Fruit fly (Drosophila melanogaster) whole organism, embryonic: ENCODE data around the gene miple2.

Experiments
- CG1792 ChIP-seq: fragments of 200-800 bp; sonication (Bioruptor generic); optimal IDR thresholded peaks from 2 replicates; lab custom pipeline; 2016; ENCODE audit warnings: missing biosample characterization, missing genetic modification characterization
- Dp ChIP-seq: fragments of 200-800 bp; sonication (Bioruptor generic); optimal IDR thresholded peaks from 2 replicates; lab custom pipeline; 2018; ENCODE audit warnings: missing biosample characterization, mild to moderate bottlenecking, missing genetic modification characterization, moderate library complexity
- NK7.1 ChIP-seq: fragments of 200-800 bp; sonication (Bioruptor generic); optimal IDR thresholded peaks from 3 replicates; lab custom pipeline; 2016; ENCODE audit warnings: missing biosample characterization, missing genetic modification characterization
- Oaz ChIP-seq: fragments of 200-800 bp; sonication (Bioruptor generic); IDR thresholded peaks from 2 replicates; pipeline ENCODE4 v1.3.6; 2022; ENCODE audit warnings: missing biosample characterization, missing genetic modification characterization
- Sox102F ChIP-seq: fragments of 200-800 bp; sonication (Bioruptor generic); optimal IDR thresholded peaks from 2 replicates; lab custom pipeline; 2018; ENCODE audit warnings: missing biosample characterization, mild to moderate bottlenecking, missing genetic modification characterization, moderate library complexity
- emc ChIP-seq: fragments of 200-800 bp; sonication (Bioruptor generic); optimal IDR thresholded peaks from 2 replicates; lab custom pipeline; 2016; ENCODE audit warnings: missing biosample characterization, missing genetic modification characterization
- gce ChIP-seq: fragments of 200-800 bp; sonication (Bioruptor generic); IDR thresholded peaks from 3 replicates; pipeline ENCODE4 v1.3.6; 2022; ENCODE audit warnings: missing biosample characterization, missing genetic modification characterization
- grn ChIP-seq: fragments of 200-800 bp; sonication (Bioruptor generic); optimal IDR thresholded peaks from 3 replicates; lab custom pipeline; 2017; ENCODE audit warnings: missing biosample characterization, missing genetic modification characterization
- lab ChIP-seq: fragments of 200-800 bp; sonication (Bioruptor generic); optimal IDR thresholded peaks from 3 replicates; lab custom pipeline; 2017; ENCODE audit warnings: missing biosample characterization, missing genetic modification characterization, mild to moderate bottlenecking, moderate library complexity, missing genetic modification reagents
- pb ChIP-seq: fragments of 200-800 bp; sonication (Bioruptor generic); optimal IDR thresholded peaks from 3 replicates; lab custom pipeline; 2016; ENCODE audit warnings: missing biosample characterization, missing genetic modification characterization
- so ChIP-seq: fragments of 200-800 bp; sonication (Bioruptor generic); IDR thresholded peaks from 3 replicates; pipeline ENCODE4 v1.3.6; 2022; ENCODE audit warnings: missing biosample characterization, missing genetic modification characterization
- unc-4 ChIP-seq: fragments of 200-800 bp; sonication (Bioruptor generic); IDR thresholded peaks from 2 replicates; pipeline ENCODE4 v1.3.6; 2022; ENCODE audit warnings: missing biosample characterization, missing genetic modification characterization; ENCODE audit not compliant: partially characterized antibody
- zfh2 ChIP-seq: fragments of 200-800 bp; sonication (Bioruptor generic); optimal IDR thresholded peaks from 2 replicates; lab custom pipeline; 2016; ENCODE audit warnings: missing biosample characterization, missing genetic modification characterization

DNA sequence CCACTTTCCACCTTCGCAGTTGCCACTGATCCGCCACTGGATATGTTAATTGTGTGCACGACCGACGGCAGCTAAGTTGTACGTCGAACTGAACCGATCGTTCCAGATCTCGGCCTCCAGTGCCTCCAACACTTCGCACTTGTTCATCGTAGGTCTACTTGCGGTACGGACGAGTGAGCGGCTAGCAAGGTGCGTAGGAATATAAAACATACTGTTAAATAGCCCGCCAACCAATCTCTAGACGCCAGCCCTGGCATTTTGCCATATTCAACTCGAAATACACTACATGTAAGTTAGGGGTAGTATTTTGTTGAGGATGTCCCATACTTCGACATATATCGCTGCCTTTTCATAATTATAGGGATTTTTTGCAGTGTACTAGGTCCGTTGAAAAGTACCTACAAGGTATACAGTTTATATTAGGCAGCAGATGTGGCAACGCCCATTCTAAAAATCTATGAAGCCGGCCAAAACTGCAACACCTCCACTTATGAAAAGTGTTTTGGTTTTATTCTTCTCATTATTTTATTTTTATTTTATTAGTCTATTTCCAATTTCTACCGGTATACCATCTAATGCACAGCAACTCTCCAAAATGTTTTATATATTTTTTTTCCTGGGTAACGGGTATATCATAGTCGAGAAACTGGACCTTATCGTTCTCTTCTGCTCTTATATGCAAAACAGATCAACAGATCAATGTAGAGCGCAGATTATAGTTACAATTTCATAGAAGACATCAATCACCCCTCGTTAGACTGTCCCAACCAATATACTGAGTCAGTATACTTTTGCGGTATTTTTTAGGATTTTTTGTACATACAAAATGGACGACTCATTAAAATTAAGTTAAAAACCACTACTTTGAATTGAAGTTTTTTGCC lies 47.7 kb upstream of the miple2 start, which contains the start of the genes pyx and CG33229:
- peak; percentile 44 for TF ChIP-seq pb (GFP tag; lab: Kevin White, UChicago)
- peak; percentile 60; the same call in 2 of the 3 replicates for TF ChIP-seq gce
- TF ChIP-seq emc: peak; percentile 57
- TF ChIP-seq Oaz (GFP tag; lab: Robert Waterston, UW): peak; percentile 66
- peak; percentile 91 for TF ChIP-seq Dp
- TF ChIP-seq unc-4 (GFP tag; lab: Robert Waterston, UW): 0 out of 2 replicates have a peak, but pooled peaks have one; percentile 27
- peak; percentile 21 for TF ChIP-seq grn
- TF ChIP-seq NK7.1 (GFP tag; lab: Kevin White, UChicago): peak; percentile 45
- TF ChIP-seq Sox102F (GFP tag; lab: Kevin White, UChicago): peak; percentile 78
- peak; percentile 66 for TF ChIP-seq CG1792 (GFP tag; lab: Kevin White, UChicago)
- TF ChIP-seq so: peak; percentile 60; the same call in 1 of the 3 replicates
- peak; percentile 94 for TF ChIP-seq zfh2 (GFP tag; lab: Kevin White, UChicago)
- peak; percentile 84 for TF ChIP-seq lab (GFP tag; lab: Kevin White, UChicago)
